Fruit fly (Drosophila melanogaster): ENCODE results near the gene AP-2mu.

- TF ChIP-seq CG8478 (optimal IDR thresholded peaks at IDR 0.05) (no peak), CTCF (optimal IDR thresholded peaks at IDR 0.05) (no peak)
Observed at dm6 chr3R:22465984-22466530, 3.8 kb downstream of the AP-2mu start, which contains the start of gene Pebp1.
